Fruit fly (Drosophila melanogaster) whole organism, embryonic: Measurements from ENCODE around the gene CG8814.
A peak's percentile ranks its signal among the peaks of the same experiment; 100 is the strongest.

Experiments used
- CG10274 ChIP-seq: fragments of 200-800 bp; sonication (Bioruptor generic); optimal IDR thresholded peaks from 3 replicates; lab custom pipeline; 2017; ENCODE audit warnings: missing biosample characterization, mild to moderate bottlenecking, missing genetic modification characterization
- CG11560 ChIP-seq: fragments of 200-800 bp; sonication (Bioruptor generic); IDR thresholded peaks from 3 replicates; pipeline ENCODE4 v1.3.6; 2022; ENCODE audit warnings: missing biosample characterization, missing genetic modification characterization
- CG12219 ChIP-seq: fragments of 200-800 bp; sonication (Bioruptor generic); optimal IDR thresholded peaks from 3 replicates; lab custom pipeline; 2018; ENCODE audit warnings: missing biosample characterization, mild to moderate bottlenecking, missing genetic modification characterization
- CG12769 ChIP-seq: fragments of 200-800 bp; sonication (Bioruptor generic); optimal IDR thresholded peaks from 2 replicates; lab custom pipeline; 2019; ENCODE audit warnings: missing biosample characterization, mild to moderate bottlenecking, missing genetic modification characterization, moderate library complexity
- CG13123 ChIP-seq: fragments of 200-800 bp; sonication (Bioruptor generic); optimal IDR thresholded peaks from 2 replicates; lab custom pipeline; 2016; ENCODE audit warnings: missing biosample characterization, missing genetic modification characterization
- CG13296 ChIP-seq: fragments of 200-800 bp; sonication (Bioruptor generic); optimal IDR thresholded peaks from 3 replicates; lab custom pipeline; 2018; ENCODE audit warnings: missing biosample characterization, mild to moderate bottlenecking, missing genetic modification characterization
- CG14441 ChIP-seq: fragments of 200-800 bp; sonication (Bioruptor generic); IDR thresholded peaks from 2 replicates; pipeline ENCODE4 v1.3.6; 2022; ENCODE audit warnings: missing biosample characterization, missing genetic modification characterization
- CG1529 ChIP-seq: fragments of 200-800 bp; sonication (Bioruptor generic); optimal IDR thresholded peaks from 3 replicates; lab custom pipeline; 2018; ENCODE audit warnings: missing biosample characterization, missing genetic modification characterization
- CG15479 ChIP-seq: fragments of 200-800 bp; sonication (Bioruptor generic); optimal IDR thresholded peaks from 3 replicates; lab custom pipeline; 2019; ENCODE audit warnings: missing biosample characterization, mild to moderate bottlenecking, missing genetic modification characterization, moderate library complexity
- CG1647 ChIP-seq: fragments of 200-800 bp; sonication (Bioruptor generic); optimal IDR thresholded peaks from 3 replicates; lab custom pipeline; 2016; ENCODE audit warnings: missing biosample characterization, missing genetic modification characterization
- CG16779 ChIP-seq: fragments of 200-800 bp; sonication (Bioruptor generic); IDR thresholded peaks from 2 replicates; pipeline ENCODE4 v1.3.6; 2022; ENCODE audit warnings: missing biosample characterization, missing genetic modification characterization
- CG2120 ChIP-seq: fragments of 200-800 bp; sonication (Bioruptor generic); optimal IDR thresholded peaks from 3 replicates; lab custom pipeline; 2016; ENCODE audit warnings: missing biosample characterization, missing genetic modification characterization
- CG31365 ChIP-seq: fragments of 200-800 bp; sonication (Bioruptor generic); optimal IDR thresholded peaks from 2 replicates; lab custom pipeline; 2018; ENCODE audit warnings: missing biosample characterization, mild to moderate bottlenecking, missing genetic modification characterization
- CG34224 ChIP-seq: fragments of 200-800 bp; sonication (Bioruptor generic); IDR thresholded peaks from 3 replicates; pipeline ENCODE4 v1.3.6; 2022; ENCODE audit warnings: missing biosample characterization, missing genetic modification characterization; ENCODE audit not compliant: partially characterized antibody
- CG4730 ChIP-seq: fragments of 200-800 bp; sonication (Bioruptor generic); IDR thresholded peaks from 2 replicates; pipeline ENCODE4 v1.3.6; 2022; ENCODE audit warnings: missing biosample characterization, missing genetic modification characterization
- CG7357 ChIP-seq: fragments of 200-800 bp; sonication (Bioruptor generic); IDR thresholded peaks from 3 replicates; pipeline ENCODE4 v1.3.6; 2022; ENCODE audit warnings: missing biosample characterization, missing genetic modification characterization
- CG9932 ChIP-seq: fragments of 200-800 bp; sonication (Bioruptor generic); IDR thresholded peaks from 2 replicates; pipeline ENCODE4 v1.3.6; 2022; ENCODE audit warnings: missing biosample characterization, missing genetic modification characterization
- Drgx ChIP-seq: fragments of 200-800 bp; sonication (Bioruptor generic); IDR thresholded peaks from 2 replicates; pipeline ENCODE4 v1.3.6; 2022; ENCODE audit warnings: missing biosample characterization, missing genetic modification characterization
- Ets65A ChIP-seq: fragments of 200-800 bp; sonication (Bioruptor generic); peaks from one replicate; lab custom pipeline; 2016; ENCODE audit warnings: missing biosample characterization, missing genetic modification characterization
- GATAe ChIP-seq: fragments of 200-800 bp; sonication (Bioruptor generic); conservative IDR thresholded peaks from 2 replicates; pipeline ENCODE4 v1.3.6; 2022; ENCODE audit warnings: missing biosample characterization, missing genetic modification characterization
- H15 ChIP-seq: fragments of 200-800 bp; sonication (Bioruptor generic); IDR thresholded peaks from 3 replicates; pipeline ENCODE4 v1.3.6; 2022; ENCODE audit warnings: missing biosample characterization, missing genetic modification characterization
- Hey ChIP-seq: fragments of 200-800 bp; sonication (Bioruptor generic); optimal IDR thresholded peaks from 3 replicates; lab custom pipeline; 2018; ENCODE audit warnings: missing biosample characterization, mild to moderate bottlenecking, missing genetic modification characterization
- HmgD ChIP-seq: fragments of 200-800 bp; sonication (Bioruptor generic); optimal IDR thresholded peaks from 3 replicates; lab custom pipeline; 2016; ENCODE audit warnings: missing biosample characterization, missing genetic modification characterization
- MESR4 ChIP-seq: fragments of 200-800 bp; sonication (Bioruptor generic); optimal IDR thresholded peaks from 2 replicates; lab custom pipeline; 2018; ENCODE audit warnings: missing biosample characterization, mild to moderate bottlenecking, missing genetic modification characterization, moderate library complexity
- Mrtf ChIP-seq: fragments of 200-800 bp; sonication (Bioruptor generic); IDR thresholded peaks from 3 replicates; pipeline ENCODE4 v1.3.6; 2022; ENCODE audit warnings: missing biosample characterization, missing genetic modification characterization
- Scr ChIP-seq: fragments of 200-800 bp; sonication (Bioruptor generic); IDR thresholded peaks from 2 replicates; pipeline ENCODE4 v1.3.6; 2022; ENCODE audit warnings: missing biosample characterization, missing genetic modification characterization; ENCODE audit not compliant: partially characterized antibody
- Ssrp ChIP-seq: fragments of 200-800 bp; sonication (Bioruptor generic); optimal IDR thresholded peaks from 2 replicates; lab custom pipeline; 2018; ENCODE audit warnings: missing biosample characterization, mild to moderate bottlenecking, missing genetic modification characterization, moderate library complexity
- Xrp1 ChIP-seq: fragments of 200-800 bp; sonication (Bioruptor generic); IDR thresholded peaks from 2 replicates; pipeline ENCODE4 v1.3.6; 2022; ENCODE audit warnings: missing biosample characterization, missing genetic modification characterization
- ab ChIP-seq: fragments of 200-800 bp; sonication (Bioruptor generic); optimal IDR thresholded peaks from 2 replicates; lab custom pipeline; 2016; ENCODE audit warnings: missing biosample characterization, missing genetic modification characterization
- ara ChIP-seq: fragments of 200-800 bp; sonication (Bioruptor generic); IDR thresholded peaks from 2 replicates; pipeline ENCODE4 v1.3.6; 2022; ENCODE audit warnings: missing biosample characterization, missing genetic modification characterization
- bab2 ChIP-seq: fragments of 200-800 bp; sonication (Bioruptor generic); optimal IDR thresholded peaks from 2 replicates; lab custom pipeline; 2016; ENCODE audit warnings: missing biosample characterization, missing genetic modification characterization
- bbx ChIP-seq: fragments of 200-800 bp; sonication (Bioruptor generic); IDR thresholded peaks from 2 replicates; pipeline ENCODE4 v1.3.6; 2022; ENCODE audit warnings: missing biosample characterization, missing genetic modification characterization; ENCODE audit not compliant: partially characterized antibody
- dati ChIP-seq: fragments of 200-800 bp; sonication (Bioruptor generic); IDR thresholded peaks from 2 replicates; pipeline ENCODE4 v1.3.6; 2022; ENCODE audit warnings: missing biosample characterization, missing genetic modification characterization
- dmrt99B ChIP-seq: fragments of 200-800 bp; sonication (Bioruptor generic); optimal IDR thresholded peaks from 2 replicates; lab custom pipeline; 2018; ENCODE audit warnings: missing biosample characterization, mild to moderate bottlenecking, missing genetic modification characterization, moderate library complexity
- gcm ChIP-seq: fragments of 200-800 bp; sonication (Bioruptor generic); optimal IDR thresholded peaks from 2 replicates; lab custom pipeline; 2019; ENCODE audit warnings: missing biosample characterization, mild to moderate bottlenecking, missing genetic modification characterization, moderate library complexity
- gro ChIP-seq: fragments of 200-800 bp; sonication (Bioruptor generic); optimal IDR thresholded peaks from 2 replicates; lab custom pipeline; 2016; ENCODE audit warnings: missing biosample characterization, missing genetic modification characterization
- ind ChIP-seq: fragments of 200-800 bp; sonication (Bioruptor generic); optimal IDR thresholded peaks from 3 replicates; lab custom pipeline; 2016; ENCODE audit warnings: missing biosample characterization, missing genetic modification characterization
- jumu ChIP-seq: fragments of 200-800 bp; sonication (Bioruptor generic); optimal IDR thresholded peaks from 3 replicates; lab custom pipeline; 2016; ENCODE audit warnings: missing biosample characterization, missing genetic modification characterization
- kah ChIP-seq: fragments of 200-800 bp; sonication (Bioruptor generic); optimal IDR thresholded peaks from 2 replicates; lab custom pipeline; 2018; ENCODE audit warnings: missing biosample characterization, mild to moderate bottlenecking, missing genetic modification characterization
- pan ChIP-seq, 4 experiments: fragments of >200 bp in 3 of 4; fragments of 200-800 bp in 1 of 4; sonication (Bioruptor generic) in 1 of 4; optimal IDR thresholded peaks in 3 of 4; IDR thresholded peaks in 1 of 4; 2 replicates each; pipeline versions ENCODE4 v1.3.6 to Lab custom; 2017 to 2022; ENCODE audit warnings: missing biosample characterization in 2 of 4, missing genetic modification characterization in 2 of 4, mixed read lengths in 1 of 4
- prd ChIP-seq, 3 experiments: fragments of >200 bp in 2 of 3; fragments of 200-800 bp in 1 of 3; sonication (Bioruptor generic) in 1 of 3; optimal IDR thresholded peaks in 2 of 3; IDR thresholded peaks in 1 of 3; 2 replicates in 2 of 3; 3 replicates in 1 of 3; pipeline versions ENCODE4 v1.3.6 to Lab custom; 2017 to 2022; ENCODE audit warnings: missing biosample characterization in 1 of 3, missing genetic modification characterization in 1 of 3
- ro ChIP-seq: fragments of 200-800 bp; sonication (Bioruptor generic); IDR thresholded peaks from 2 replicates; pipeline ENCODE4 v1.3.6; 2022; ENCODE audit warnings: missing biosample characterization, missing genetic modification characterization
- sima ChIP-seq: fragments of 200-800 bp; sonication (Bioruptor generic); optimal IDR thresholded peaks from 2 replicates; lab custom pipeline; 2016; ENCODE audit warnings: missing biosample characterization, missing genetic modification characterization
- stc ChIP-seq: fragments of 200-800 bp; sonication (Bioruptor generic); IDR thresholded peaks from 2 replicates; pipeline ENCODE4 v1.3.6; 2022; ENCODE audit warnings: missing biosample characterization, missing genetic modification characterization
- sug ChIP-seq: fragments of 200-800 bp; optimal IDR thresholded peaks from 2 replicates; lab custom pipeline; 2019; ENCODE audit warnings: missing biosample characterization, mild to moderate bottlenecking, missing genetic modification characterization, moderate library complexity
- tap ChIP-seq: fragments of 200-800 bp; optimal IDR thresholded peaks from 3 replicates; lab custom pipeline; 2019; ENCODE audit warnings: missing biosample characterization, mild to moderate bottlenecking, missing genetic modification characterization, moderate library complexity
- tx ChIP-seq: fragments of 200-800 bp; sonication (Bioruptor generic); optimal IDR thresholded peaks from 2 replicates; lab custom pipeline; 2016; ENCODE audit warnings: missing biosample characterization, missing genetic modification characterization
- unc-4 ChIP-seq: fragments of 200-800 bp; sonication (Bioruptor generic); IDR thresholded peaks from 2 replicates; pipeline ENCODE4 v1.3.6; 2022; ENCODE audit warnings: missing biosample characterization, missing genetic modification characterization; ENCODE audit not compliant: partially characterized antibody

The CG8814 gene

DNA sequence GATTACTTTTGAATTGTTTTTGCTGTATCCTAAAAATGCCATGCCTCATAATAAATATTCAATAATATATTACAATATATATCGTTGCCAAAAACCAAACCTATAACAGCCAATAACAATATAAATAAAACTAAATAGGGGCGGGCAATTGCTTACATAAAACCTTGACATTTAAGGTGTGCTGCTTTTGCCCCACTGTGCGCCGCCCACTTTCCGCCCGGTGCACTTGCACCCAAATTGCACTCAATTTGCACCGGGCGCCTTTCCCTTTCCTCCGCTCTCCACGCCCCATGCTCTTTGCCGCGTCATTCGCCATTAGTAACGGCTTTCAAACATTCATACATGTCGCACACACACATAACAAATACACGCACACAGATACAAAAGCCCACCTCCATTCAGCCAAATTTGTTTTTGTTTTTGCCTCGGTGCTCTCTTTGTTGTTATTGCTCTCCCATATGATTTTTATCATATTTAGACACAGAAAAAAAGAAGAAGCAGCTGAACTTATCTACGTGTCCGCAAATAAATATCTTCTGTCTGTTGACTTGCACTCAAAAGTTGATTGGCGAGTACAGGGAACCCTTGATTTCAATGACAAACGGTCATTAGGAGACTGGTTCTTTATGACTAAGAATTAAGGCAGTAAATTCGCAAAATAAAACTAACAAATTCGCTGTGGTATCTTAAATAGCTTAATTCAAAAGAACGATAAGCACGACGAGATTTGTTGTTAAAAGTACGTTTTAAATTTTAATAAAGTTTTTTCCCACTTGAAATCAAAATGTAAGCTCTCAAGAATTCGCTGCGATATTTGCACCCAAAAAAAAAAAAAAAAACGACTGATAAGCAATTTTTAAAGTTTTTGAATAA lies 16.6 kb upstream of the CG8814 start (continued):
- no peak for TF ChIP-seq gcm
- peak; percentile 30 for TF ChIP-seq tap
- no peak for TF ChIP-seq Hey (tag; lab: Kevin White, UChicago)
- TF ChIP-seq stc (GFP tag; lab: Robert Waterston, UW) = no peak
- TF ChIP-seq CG10274 (GFP tag; lab: Kevin White, UChicago) = no peak
- no peak for TF ChIP-seq CG13123 (GFP tag; lab: Kevin White, UChicago)
- no peak for TF ChIP-seq tx
- TF ChIP-seq MESR4 (GFP tag; lab: Kevin White, UChicago) = no peak
- TF ChIP-seq dati (GFP tag; lab: Robert Waterston, UW) = no peak
- TF ChIP-seq HmgD = no peak
- TF ChIP-seq gro = peak; percentile 29
- TF ChIP-seq CG1647 = no peak
- peak; percentile 31 for TF ChIP-seq CG2120 (GFP tag; lab: Kevin White, UChicago)
- TF ChIP-seq CG13296 (GFP tag; lab: Kevin White, UChicago) = peak; percentile 20
- peak; percentile 29; the same call in 1 of the 2 replicates for TF ChIP-seq Xrp1 (GFP tag; lab: Robert Waterston, UW)
- TF ChIP-seq CG11560 (tag; lab: Robert Waterston, UW) = no peak
- TF ChIP-seq ab (GFP tag; lab: Kevin White, UChicago) = no peak
- TF ChIP-seq sug (tag; lab: Kevin White, UChicago) = peak; percentile 44
- TF ChIP-seq CG15479 (GFP tag; lab: Kevin White, UChicago) = peak; percentile 74
- TF ChIP-seq CG34224 (GFP tag; lab: Robert Waterston, UW) = no peak
- no peak for TF ChIP-seq sima (GFP tag; lab: Kevin White, UChicago)
- TF ChIP-seq bab2 (GFP tag; lab: Kevin White, UChicago) = no peak
- no peak for TF ChIP-seq Mrtf
- TF ChIP-seq Ets65A (GFP tag; lab: Kevin White, UChicago) = peak; percentile 35
- TF ChIP-seq Ssrp = peak; percentile 55
- no peak for TF ChIP-seq CG1529 (GFP tag; lab: Kevin White, UChicago)
- TF ChIP-seq Drgx (GFP tag; lab: Robert Waterston, UW) = peak; percentile 83
- no peak for TF ChIP-seq CG7357 (GFP tag; lab: Robert Waterston, UW)
- TF ChIP-seq prd (optimal IDR thresholded peaks at IDR 0.05; lab: Kevin White, UChicago) = no peak
- peak; percentile 34; the same call in 1 of the 3 replicates for TF ChIP-seq prd (GFP tag; IDR thresholded peaks at IDR 0.05; lab: Robert Waterston, UW)
- TF ChIP-seq bbx (GFP tag; lab: Robert Waterston, UW) = 0 out of 2 replicates have a peak, but pooled peaks have one; percentile 14
- no peak for TF ChIP-seq jumu
- no peak for TF ChIP-seq CG31365 (tag; lab: Kevin White, UChicago)
- TF ChIP-seq CG12219 = no peak
- TF ChIP-seq dmrt99B (tag; lab: Kevin White, UChicago) = peak; percentile 45
- TF ChIP-seq CG9932 (GFP tag; lab: Robert Waterston, UW) = no peak
- TF ChIP-seq CG4730 (GFP tag; lab: Robert Waterston, UW) = no peak
- TF ChIP-seq Scr (GFP tag; lab: Robert Waterston, UW) = no peak
- no peak for TF ChIP-seq ro (GFP tag; lab: Robert Waterston, UW)
- TF ChIP-seq pan (optimal IDR thresholded peaks at IDR 0.05; lab: Kevin White, UChicago) = no peak
- TF ChIP-seq pan (GFP tag; optimal IDR thresholded peaks at IDR 0.05 in 1 of 2, IDR thresholded peaks at IDR 0.05 in 1 of 2) = no peak
- peak; percentile 12 for TF ChIP-seq ind (GFP tag; lab: Kevin White, UChicago)
- peak; percentile 18 for TF ChIP-seq CG12769 (tag; lab: Kevin White, UChicago)
- no peak for TF ChIP-seq H15 (GFP tag; lab: Robert Waterston, UW)
- TF ChIP-seq unc-4 (GFP tag; lab: Robert Waterston, UW) = no peak
- no peak for TF ChIP-seq kah
- TF ChIP-seq CG16779 (GFP tag; lab: Robert Waterston, UW) = no peak
- TF ChIP-seq GATAe (GFP tag; lab: Robert Waterston, UW) = no peak
- 0 out of 2 replicates have a peak, but pooled peaks have one; percentile 22 for TF ChIP-seq CG14441 (GFP tag; lab: Robert Waterston, UW)
- TF ChIP-seq ara (GFP tag; lab: Robert Waterston, UW) = no peak
